Worm (Caenorhabditis elegans) whole organism, L4 larva: ENCODE results near the gene clec-168.
A peak's percentile ranks its signal among the peaks of the same experiment; 100 is the strongest.

Experiments
- F49E8.2 ChIP-seq: sonication (generic microtip); optimal IDR thresholded peaks from 2 replicates; lab custom pipeline; 2016; ENCODE audit warnings: missing compliant biosample characterization, mild to moderate bottlenecking, missing genetic modification characterization, borderline replicate concordance
- T20F7.1 ChIP-seq: fragments of 200-800 bp; sonication (Bioruptor generic); optimal IDR thresholded peaks from 2 replicates; lab custom pipeline; 2018; ENCODE audit warnings: mild to moderate bottlenecking, missing genetic modification characterization, missing compliant biosample characterization
- Y75B8A.6 ChIP-seq: fragments of 200-800 bp; sonication (Bioruptor generic); IDR thresholded peaks from 2 replicates; pipeline ENCODE4 v1.3.6; 2022; ENCODE audit warnings: missing genetic modification reagents, missing genetic modification characterization, missing compliant biosample characterization
- ZK337.2 ChIP-seq: fragments of 200-800 bp; sonication (Bioruptor generic); IDR thresholded peaks from 2 replicates; pipeline ENCODE4 v1.3.6; 2022; ENCODE audit warnings: missing genetic modification reagents, missing genetic modification characterization, missing compliant biosample characterization
- aha-1 ChIP-seq: fragments of 150-350 bp; peaks from one replicate; lab custom pipeline; 2014; ENCODE audit warnings: missing biosample characterization, missing genetic modification characterization
- arid-1 ChIP-seq: fragments of 200-800 bp; sonication (Bioruptor generic); conservative IDR thresholded peaks from 2 replicates; pipeline ENCODE4 v1.3.6; 2022; ENCODE audit warnings: missing genetic modification reagents, missing genetic modification characterization, missing compliant biosample characterization
- ceh-28 ChIP-seq: fragments of 150-350 bp; optimal IDR thresholded peaks from 2 replicates; lab custom pipeline; 2014; ENCODE audit warnings: missing biosample characterization, missing genetic modification reagents, missing genetic modification characterization
- daf-12 ChIP-seq: fragments of 150-350 bp; optimal IDR thresholded peaks from 2 replicates; lab custom pipeline; 2014; ENCODE audit warnings: missing biosample characterization, missing genetic modification reagents, missing genetic modification characterization
- daf-16 ChIP-seq, 3 experiments: sonication (generic microtip); optimal IDR thresholded peaks; 2 replicates each; lab custom pipeline; 2016 to 2017; ENCODE audit warnings: missing genetic modification characterization in 3 of 3, missing genetic modification reagents in 3 of 3, mild to moderate bottlenecking in 2 of 3, missing compliant biosample characterization in 2 of 3, missing biosample characterization in 1 of 3, moderate library complexity in 1 of 3
- dmd-6 ChIP-seq: fragments of 200-800 bp; sonication (Bioruptor generic); IDR thresholded peaks from 2 replicates; pipeline ENCODE4 v1.3.6; 2022; ENCODE audit warnings: missing genetic modification reagents, missing genetic modification characterization, missing compliant biosample characterization
- dve-1 ChIP-seq: sonication (generic microtip); optimal IDR thresholded peaks from 2 replicates; lab custom pipeline; 2017; ENCODE audit warnings: antibody characterized with exemption, mild to moderate bottlenecking, missing genetic modification characterization, missing compliant biosample characterization; ENCODE audit not compliant: insufficient read depth
- egl-43 ChIP-seq: fragments of 200-800 bp; sonication (Bioruptor generic); IDR thresholded peaks from 2 replicates; pipeline ENCODE4 v1.3.6; 2022; ENCODE audit warnings: missing genetic modification reagents, missing genetic modification characterization, missing compliant biosample characterization
- fkh-10 ChIP-seq: fragments of 150-350 bp; optimal IDR thresholded peaks from 2 replicates; lab custom pipeline; 2014; ENCODE audit warnings: missing biosample characterization, missing genetic modification reagents, missing genetic modification characterization
- hlh-30 ChIP-seq: sonication (generic microtip); optimal IDR thresholded peaks from 2 replicates; lab custom pipeline; 2017; ENCODE audit warnings: antibody characterized with exemption, mild to moderate bottlenecking, missing genetic modification characterization, missing compliant biosample characterization; ENCODE audit not compliant: insufficient read depth
- hmg-1.1 ChIP-seq: fragments of 200-800 bp; sonication (Bioruptor generic); IDR thresholded peaks from 2 replicates; pipeline ENCODE4 v1.3.6; 2022; ENCODE audit warnings: missing genetic modification reagents, missing genetic modification characterization, missing compliant biosample characterization
- lim-7 ChIP-seq: fragments of 200-800 bp; sonication (Bioruptor generic); IDR thresholded peaks from 2 replicates; pipeline ENCODE4 v1.3.6; 2022; ENCODE audit warnings: missing genetic modification characterization, missing compliant biosample characterization
- lin-29 ChIP-seq: fragments of 200-800 bp; sonication (Bioruptor generic); IDR thresholded peaks from 2 replicates; pipeline ENCODE4 v1.3.6; 2022; ENCODE audit warnings: missing genetic modification reagents, missing genetic modification characterization, missing compliant biosample characterization
- lin-38 ChIP-seq: fragments of 200-800 bp; sonication (Bioruptor generic); IDR thresholded peaks from 2 replicates; pipeline ENCODE4 v1.3.6; 2022; ENCODE audit warnings: missing genetic modification reagents, missing genetic modification characterization, missing compliant biosample characterization
- mes-2 ChIP-seq: sonication (generic microtip); optimal IDR thresholded peaks from 2 replicates; lab custom pipeline; 2016; ENCODE audit warnings: missing genotype, mild to moderate bottlenecking, missing genetic modification characterization, missing compliant biosample characterization; ENCODE audit not compliant: poor library complexity, severe bottlenecking
- mxl-2 ChIP-seq: fragments of 200-800 bp; sonication (Bioruptor generic); conservative IDR thresholded peaks from 2 replicates; pipeline ENCODE4 v1.3.6; 2022; ENCODE audit warnings: missing genetic modification reagents, missing genetic modification characterization, missing compliant biosample characterization
- mxl-3 ChIP-seq: fragments of 200-800 bp; sonication (Bioruptor generic); optimal IDR thresholded peaks from 2 replicates; lab custom pipeline; 2018; ENCODE audit warnings: mild to moderate bottlenecking, missing genetic modification characterization, missing compliant biosample characterization
- nhr-25 ChIP-seq: sonication (generic microtip); optimal IDR thresholded peaks from 2 replicates; lab custom pipeline; 2017; ENCODE audit warnings: missing genetic modification characterization, mild to moderate bottlenecking, missing compliant biosample characterization, antibody characterized with exemption, moderate library complexity, borderline replicate concordance; ENCODE audit not compliant: insufficient read depth
- nhr-28 ChIP-seq: fragments of 150-350 bp; optimal IDR thresholded peaks from 2 replicates; lab custom pipeline; 2014; ENCODE audit warnings: missing biosample characterization, missing genetic modification characterization
- nhr-42 ChIP-seq: fragments of 200-800 bp; sonication (Bioruptor generic); IDR thresholded peaks from 2 replicates; pipeline ENCODE4 v1.3.6; 2022; ENCODE audit warnings: missing genetic modification characterization, missing compliant biosample characterization
- nhr-48 ChIP-seq: sonication (generic microtip); optimal IDR thresholded peaks from 2 replicates; lab custom pipeline; 2016; ENCODE audit warnings: mild to moderate bottlenecking, missing genetic modification characterization, missing compliant biosample characterization
- nhr-6 ChIP-seq: fragments of 150-350 bp; optimal IDR thresholded peaks from 2 replicates; lab custom pipeline; 2014; ENCODE audit warnings: missing biosample characterization, missing genetic modification characterization
- pha-4 ChIP-seq, 2 experiments: fragments of 150-350 bp in 1 of 2; fragments of 200-800 bp in 1 of 2; sonication (Bioruptor generic) in 1 of 2; IDR thresholded peaks in 1 of 2; optimal IDR thresholded peaks in 1 of 2; 2 replicates each; pipeline versions ENCODE4 v1.3.6 to Lab custom; 2014 to 2022; ENCODE audit warnings: missing genetic modification characterization in 2 of 2, missing genetic modification reagents in 2 of 2, missing biosample characterization in 1 of 2, missing compliant biosample characterization in 1 of 2
- set-16 ChIP-seq: fragments of 200-800 bp; sonication (Bioruptor generic); IDR thresholded peaks from 2 replicates; pipeline ENCODE4 v1.3.6; 2022; ENCODE audit warnings: missing genetic modification reagents, missing genetic modification characterization, missing compliant biosample characterization
- tag-97 ChIP-seq: fragments of 200-800 bp; sonication (Bioruptor generic); IDR thresholded peaks from 2 replicates; pipeline ENCODE4 v1.3.6; 2022; ENCODE audit warnings: missing genetic modification characterization, missing compliant biosample characterization
- unc-62 ChIP-seq, 3 experiments: fragments of 150-350 bp in 1 of 3; sonication (generic microtip); optimal IDR thresholded peaks in 2 of 3; peaks in 1 of 3; 1 replicate in 1 of 3; 2 replicates in 2 of 3; lab custom pipeline; 2014 to 2017; ENCODE audit warnings: missing biosample characterization in 3 of 3, missing genetic modification characterization in 3 of 3, missing genetic modification reagents in 3 of 3, missing genotype in 1 of 3

clec-168 gene

ce11 chrIV:1239686-1240085 is 17.1 kb upstream of the clec-168 start, which contains the start of gene F38A1.8 (continued):
- TF ChIP-seq dve-1 (tag; lab: Kevin White, UChicago) = peak; percentile 38

ce11 chrIV:1243295-1243694 is 13.5 kb upstream of the clec-168 start, which contains the start of gene F38A1.15:
F38A1.15 (minus strand) TSS chrIV:1243395.
- TF ChIP-seq mxl-2 (GFP tag; lab: Robert Waterston, UW) = no peak
- TF ChIP-seq unc-62 (GFP tag; optimal IDR thresholded peaks at IDR 0.05 in 1 of 2; lab: Kevin White, UChicago) = peak in 1 of 2 experiments; percentile 72
- no peak for TF ChIP-seq unc-62 (tag; optimal IDR thresholded peaks at IDR 0.05; lab: Kevin White, UChicago)

ce11 chrIV:1245244-1245643 is 11.5 kb upstream of the clec-168 start, which contains the start of gene F38A1.9:
F38A1.9 (minus strand) TSS chrIV:1245344.
- TF ChIP-seq hlh-30 (tag; lab: Kevin White, UChicago) (no peak), lim-7 (no peak)

- TF ChIP-seq nhr-25 (tag; lab: Kevin White, UChicago) (no peak), aha-1 (tag; lab: Kevin White, UChicago) (peak; percentile 8), daf-16 (GFP tag; optimal IDR thresholded peaks at IDR 0.05; lab: Kevin White, UChicago) (no peak), daf-16 (tag; optimal IDR thresholded peaks at IDR 0.05; lab: Kevin White, UChicago) (peak; percentile 34), mxl-3 (GFP tag; lab: Kevin White, UChicago) (no peak), daf-12 (no peak), ZK337.2 (no peak), dmd-6 (GFP tag; lab: Robert Waterston, UW) (peak; percentile 51), nhr-42 (GFP tag; lab: Robert Waterston, UW) (no peak), tag-97 (GFP tag; lab: Robert Waterston, UW) (no peak), lin-38 (GFP tag; lab: Robert Waterston, UW) (no peak), fkh-10 (GFP tag; lab: Kevin White, UChicago) (no peak), F49E8.2 (tag; lab: Kevin White, UChicago) (no peak), ceh-28 (no peak), nhr-28 (tag; lab: Kevin White, UChicago) (peak; percentile 27)
These were observed 9.9 kb upstream of the clec-168 start, which contains the start of the genes clec-165 and F38A1.11 for ce11 chrIV:1246762-1247436. clec-165 (minus strand) TSS chrIV:1246886. F38A1.11 (plus strand) TSS chrIV:1247386.

ce11 chrIV:1251242-1251911 is 5.4 kb upstream of the clec-168 start, which contains the start of the genes clec-166 and F38A1.6:
clec-166 (minus strand) TSS chrIV:1251342.
F38A1.6 (plus strand) TSS chrIV:1251861.
- TF ChIP-seq T20F7.1 (GFP tag; lab: Kevin White, UChicago) (no peak), arid-1 (GFP tag; lab: Robert Waterston, UW) (no peak), mes-2 (tag; lab: Kevin White, UChicago) (no peak), nhr-6 (tag; lab: Kevin White, UChicago) (no peak), nhr-48 (tag; lab: Kevin White, UChicago) (no peak), Y75B8A.6 (GFP tag; lab: Robert Waterston, UW) (no peak)

- no peak for TF ChIP-seq dve-1 (tag; lab: Kevin White, UChicago)
- no peak for TF ChIP-seq egl-43 (GFP tag; lab: Robert Waterston, UW)
- no peak for TF ChIP-seq lin-29 (GFP tag; lab: Robert Waterston, UW)
- no peak for TF ChIP-seq pha-4 (GFP tag; IDR thresholded peaks at IDR 0.05; lab: Robert Waterston, UW)
- TF ChIP-seq pha-4 (tag; optimal IDR thresholded peaks at IDR 0.05; lab: Kevin White, UChicago) = no peak
- no peak for TF ChIP-seq hlh-30 (tag; lab: Kevin White, UChicago)
- no peak for TF ChIP-seq hmg-1.1 (GFP tag; lab: Robert Waterston, UW)
- peak in 1 of 2 experiments; percentile 1 for TF ChIP-seq unc-62 (GFP tag; optimal IDR thresholded peaks at IDR 0.05 in 1 of 2; lab: Kevin White, UChicago)
- TF ChIP-seq unc-62 (tag; optimal IDR thresholded peaks at IDR 0.05; lab: Kevin White, UChicago) = no peak
- no peak for TF ChIP-seq set-16 (GFP tag; lab: Robert Waterston, UW)
These were observed 1.1 kb upstream of the clec-168 start, which contains the start of gene clec-167 for ce11 chrIV:1255632-1256031. clec-167 (minus strand) TSS chrIV:1255732.
